Fruit fly (Drosophila melanogaster) whole organism, wandering third instar larva: Measurements from ENCODE around the gene ari-1.

Source experiments
- Abd-B ChIP-seq: fragments of >200 bp; optimal IDR thresholded peaks from 2 replicates; lab custom pipeline; 2017; ENCODE audit warnings: missing biosample characterization, missing genetic modification characterization
- Hnf4 ChIP-seq: fragments of 200-800 bp; sonication (Bioruptor generic); optimal IDR thresholded peaks from 2 replicates; lab custom pipeline; 2016; ENCODE audit warnings: missing biosample characterization, mild to moderate bottlenecking, missing genetic modification characterization
- OdsH ChIP-seq: fragments of 200-800 bp; sonication (Bioruptor generic); optimal IDR thresholded peaks from 2 replicates; lab custom pipeline; 2016; ENCODE audit warnings: missing biosample characterization, mild to moderate bottlenecking, missing genetic modification characterization
- dmrt93B ChIP-seq: fragments of 200-800 bp; sonication (Bioruptor generic); optimal IDR thresholded peaks from 2 replicates; lab custom pipeline; 2018; ENCODE audit warnings: missing biosample characterization, mild to moderate bottlenecking, missing genetic modification characterization
- foxo ChIP-seq, 2 experiments: fragments of 200-800 bp; sonication (Bioruptor generic); optimal IDR thresholded peaks; 2 replicates in 1 of 2; 3 replicates in 1 of 2; lab custom pipeline; 2016 to 2017; ENCODE audit warnings: missing biosample characterization in 2 of 2, missing genetic modification characterization in 2 of 2
- fru ChIP-seq: fragments of 200-800 bp; sonication (Bioruptor generic); optimal IDR thresholded peaks from 3 replicates; lab custom pipeline; 2016; ENCODE audit warnings: missing biosample characterization, mild to moderate bottlenecking, missing genetic modification characterization
- h ChIP-seq: fragments of 200-800 bp; sonication (Bioruptor generic); optimal IDR thresholded peaks from 3 replicates; lab custom pipeline; 2016; ENCODE audit warnings: missing biosample characterization, mild to moderate bottlenecking, missing genetic modification characterization
- pan ChIP-seq: fragments of >200 bp; optimal IDR thresholded peaks from 2 replicates; lab custom pipeline; 2017
- sage ChIP-seq: fragments of 200-800 bp; sonication (Bioruptor generic); optimal IDR thresholded peaks from 2 replicates; lab custom pipeline; 2016; ENCODE audit warnings: missing biosample characterization, mild to moderate bottlenecking, missing genetic modification characterization
- tai ChIP-seq: sonication (Bioruptor generic); optimal IDR thresholded peaks from 2 replicates; lab custom pipeline; 2016; ENCODE audit warnings: missing biosample characterization, missing genetic modification characterization

- no peak for TF ChIP-seq tai
- no peak for TF ChIP-seq Abd-B (GFP tag; lab: Kevin White, UChicago)
- TF ChIP-seq h (GFP tag; lab: Kevin White, UChicago) = peak; percentile 89
- peak; percentile 86 for TF ChIP-seq fru (GFP tag; lab: Kevin White, UChicago)
- peak; percentile 80 for TF ChIP-seq OdsH (GFP tag; lab: Kevin White, UChicago)
- peak in 1 of 2 experiments; percentile 88 for TF ChIP-seq foxo (GFP tag; optimal IDR thresholded peaks at IDR 0.05; lab: Kevin White, UChicago)
- TF ChIP-seq pan (lab: Kevin White, UChicago) = peak; percentile 77
- no peak for TF ChIP-seq sage (GFP tag; lab: Kevin White, UChicago)
- TF ChIP-seq dmrt93B = peak; percentile 72
- peak; percentile 86 for TF ChIP-seq Hnf4 (GFP tag; lab: Kevin White, UChicago)
These were observed 44.8 kb downstream of the ari-1 start, which contains the start of gene RhoGAP16F for dm6 chrX:18092810-18093222.
